Worm (Caenorhabditis elegans): ENCODE results near the gene F44F4.10.

The F44F4.10 gene

ce11 chrII:10867219-10867618 lies 49.9 kb downstream of the F44F4.10 start:
- TF ChIP-seq nhr-12 (tag; optimal IDR thresholded peaks at IDR 0.05) (no peak), elt-2 (tag; optimal IDR thresholded peaks at IDR 0.05) (peak; percentile 55), nfya-1 (tag; optimal IDR thresholded peaks at IDR 0.05; ENCODE audit: insufficient read depth) (peak; percentile 43), daf-12 (tag; optimal IDR thresholded peaks at IDR 0.05) (no peak), nhr-43 (tag; optimal IDR thresholded peaks at IDR 0.05; ENCODE audit: poor library complexity, severe bottlenecking) (no peak), pqm-1 (tag; optimal IDR thresholded peaks at IDR 0.05) (peak; percentile 64), pha-4 (tag; optimal IDR thresholded peaks at IDR 0.05) (peak; percentile 57), hmg-11 (tag; optimal IDR thresholded peaks at IDR 0.05) (peak; percentile 35)
